Worm (Caenorhabditis elegans) whole organism, L3 larva: ENCODE data around the gene pals-16.

Experiments
- R02D3.7 ChIP-seq: fragments of 150-350 bp; optimal IDR thresholded peaks from 2 replicates; lab custom pipeline; 2014; ENCODE audit warnings: missing biosample characterization, missing genetic modification characterization
- ZK546.5 ChIP-seq: sonication (generic microtip); optimal IDR thresholded peaks from 2 replicates; lab custom pipeline; 2017; ENCODE audit warnings: missing biosample characterization, missing genetic modification characterization
- aly-2 ChIP-seq: fragments of 150-350 bp; optimal IDR thresholded peaks from 2 replicates; lab custom pipeline; 2014; ENCODE audit warnings: missing biosample characterization, missing genetic modification characterization
- ama-1 ChIP-seq: fragments of 150-350 bp; optimal IDR thresholded peaks from 2 replicates; lab custom pipeline; 2018
- ceh-16 ChIP-seq: sonication (generic microtip); optimal IDR thresholded peaks from 2 replicates; lab custom pipeline; 2017; ENCODE audit warnings: missing biosample characterization, missing genetic modification characterization
- ceh-28 ChIP-seq: fragments of 150-350 bp; optimal IDR thresholded peaks from 2 replicates; lab custom pipeline; 2014; ENCODE audit warnings: missing biosample characterization, missing genetic modification reagents, missing genetic modification characterization
- ceh-82 ChIP-seq: fragments of 150-350 bp; optimal IDR thresholded peaks from 2 replicates; lab custom pipeline; 2014; ENCODE audit warnings: missing biosample characterization, missing genetic modification characterization
- ceh-9 ChIP-seq: sonication (generic microtip); optimal IDR thresholded peaks from 2 replicates; lab custom pipeline; 2018; ENCODE audit warnings: missing biosample characterization, missing genetic modification characterization
- egl-27 ChIP-seq: sonication (generic microtip); optimal IDR thresholded peaks from 4 replicates; lab custom pipeline; 2017; ENCODE audit warnings: missing biosample characterization, missing genetic modification reagents, missing genetic modification characterization
- elt-1 ChIP-seq: fragments of 150-350 bp; optimal IDR thresholded peaks from 2 replicates; lab custom pipeline; 2014; ENCODE audit warnings: missing biosample characterization, missing genetic modification characterization
- elt-2 ChIP-seq: sonication (generic microtip); optimal IDR thresholded peaks from 2 replicates; lab custom pipeline; 2016; ENCODE audit warnings: missing genetic modification reagents, mild to moderate bottlenecking, missing genetic modification characterization, missing compliant biosample characterization
- elt-3 ChIP-seq, 3 experiments: fragments of 150-350 bp in 1 of 3; sonication (generic microtip) in 2 of 3; optimal IDR thresholded peaks; 2 replicates in 2 of 3; 4 replicates in 1 of 3; lab custom pipeline; 2014 to 2017; ENCODE audit warnings: missing biosample characterization in 3 of 3, missing genetic modification characterization in 3 of 3
- eor-1 ChIP-seq, 2 experiments: fragments of 150-350 bp; optimal IDR thresholded peaks; 2 replicates each; lab custom pipeline; 2014 to 2018; ENCODE audit warnings: missing biosample characterization in 2 of 2, missing genetic modification characterization in 2 of 2
- fos-1 ChIP-seq: fragments of 150-350 bp; optimal IDR thresholded peaks from 2 replicates; lab custom pipeline; 2014; ENCODE audit warnings: missing biosample characterization, missing genetic modification characterization
- jun-1 ChIP-seq: fragments of 150-350 bp; optimal IDR thresholded peaks from 2 replicates; lab custom pipeline; 2014; ENCODE audit warnings: missing biosample characterization, missing genetic modification reagents, missing genetic modification characterization
- lin-15B ChIP-seq: fragments of 150-350 bp; optimal IDR thresholded peaks from 2 replicates; lab custom pipeline; 2014; ENCODE audit warnings: missing biosample characterization, missing genetic modification characterization
- lin-39 ChIP-seq: fragments of 150-350 bp; optimal IDR thresholded peaks from 2 replicates; lab custom pipeline; 2018; ENCODE audit warnings: missing biosample characterization, missing genetic modification reagents, missing genetic modification characterization
- mdl-1 ChIP-seq: fragments of 150-350 bp; optimal IDR thresholded peaks from 2 replicates; lab custom pipeline; 2014; ENCODE audit warnings: missing biosample characterization, missing genetic modification characterization
- mml-1 ChIP-seq: fragments of 150-350 bp; sonication (generic microtip); optimal IDR thresholded peaks from 3 replicates; lab custom pipeline; 2014; ENCODE audit warnings: missing biosample characterization, missing genetic modification characterization
- nfya-1 ChIP-seq: sonication (generic microtip); optimal IDR thresholded peaks from 2 replicates; lab custom pipeline; 2017; ENCODE audit warnings: missing genetic modification characterization, mild to moderate bottlenecking, missing compliant biosample characterization, antibody characterized with exemption, moderate library complexity; ENCODE audit not compliant: insufficient read depth
- nhr-11 ChIP-seq: fragments of 150-350 bp; optimal IDR thresholded peaks from 2 replicates; lab custom pipeline; 2014; ENCODE audit warnings: missing biosample characterization, missing genetic modification characterization
- nhr-12 ChIP-seq: fragments of 150-350 bp; optimal IDR thresholded peaks from 2 replicates; lab custom pipeline; 2014; ENCODE audit warnings: missing biosample characterization, missing genetic modification characterization
- nhr-23 ChIP-seq: fragments of 150-350 bp; optimal IDR thresholded peaks from 2 replicates; lab custom pipeline; 2014; ENCODE audit warnings: missing biosample characterization, missing genetic modification reagents, missing genetic modification characterization
- nhr-237 ChIP-seq: fragments of 150-350 bp; optimal IDR thresholded peaks from 2 replicates; lab custom pipeline; 2014; ENCODE audit warnings: missing biosample characterization, missing genetic modification characterization
- nhr-28 ChIP-seq: fragments of 150-350 bp; optimal IDR thresholded peaks from 2 replicates; lab custom pipeline; 2014; ENCODE audit warnings: missing biosample characterization, missing genetic modification characterization
- nhr-43 ChIP-seq: sonication (generic microtip); optimal IDR thresholded peaks from 2 replicates; lab custom pipeline; 2016; ENCODE audit warnings: mild to moderate bottlenecking, missing genetic modification characterization, missing compliant biosample characterization; ENCODE audit not compliant: poor library complexity, severe bottlenecking
- nhr-67 ChIP-seq: fragments of 150-350 bp; optimal IDR thresholded peaks from 2 replicates; lab custom pipeline; 2014; ENCODE audit warnings: missing biosample characterization, missing genetic modification characterization
- nhr-76 ChIP-seq: fragments of 150-350 bp; sonication (generic microtip); optimal IDR thresholded peaks from 5 replicates; lab custom pipeline; 2014; ENCODE audit warnings: missing biosample characterization, missing genetic modification characterization
- nhr-77 ChIP-seq: fragments of 150-350 bp; optimal IDR thresholded peaks from 2 replicates; lab custom pipeline; 2014; ENCODE audit warnings: missing biosample characterization, missing genetic modification characterization
- pha-4 ChIP-seq: fragments of 150-350 bp; optimal IDR thresholded peaks from 2 replicates; lab custom pipeline; 2014; ENCODE audit warnings: missing biosample characterization, missing genetic modification reagents, missing genetic modification characterization
- pqm-1 ChIP-seq: fragments of 150-350 bp; optimal IDR thresholded peaks from 2 replicates; lab custom pipeline; 2017; ENCODE audit warnings: missing biosample characterization, missing genetic modification characterization, inconsistent platforms
- sea-2 ChIP-seq: fragments of 150-350 bp; sonication (generic microtip); optimal IDR thresholded peaks from 4 replicates; lab custom pipeline; 2014; ENCODE audit warnings: missing biosample characterization, missing genetic modification reagents, missing genetic modification characterization
- skn-1 ChIP-seq: fragments of 150-350 bp; optimal IDR thresholded peaks from 2 replicates; lab custom pipeline; 2014; ENCODE audit warnings: missing biosample characterization, missing genetic modification characterization
- snpc-4 ChIP-seq: fragments of 150-350 bp; optimal IDR thresholded peaks from 2 replicates; lab custom pipeline; 2014; ENCODE audit warnings: missing biosample characterization, missing genetic modification characterization
- unc-39 ChIP-seq: sonication (generic microtip); optimal IDR thresholded peaks from 4 replicates; lab custom pipeline; 2017; ENCODE audit warnings: missing biosample characterization, missing genetic modification characterization
- ztf-4 ChIP-seq: fragments of 150-350 bp; optimal IDR thresholded peaks from 2 replicates; lab custom pipeline; 2014; ENCODE audit warnings: missing biosample characterization, missing genetic modification characterization

Gene pals-16

ce11 chrIII:1391752-1392151 lies 8.0 kb upstream of the pals-16 start, which contains the start of gene pals-17:
Gene pals-17 (minus strand): TSS chrIII:1391852.
- no peak for TF ChIP-seq nhr-11
- TF ChIP-seq ztf-4 (tag; lab: Kevin White, UChicago), result no peak
- TF ChIP-seq elt-2 (tag; lab: Kevin White, UChicago), result no peak
- no peak for TF ChIP-seq elt-3 (tag; optimal IDR thresholded peaks at IDR 0.05; lab: Kevin White, UChicago)
- no peak for TF ChIP-seq aly-2
- no peak for TF ChIP-seq nhr-12 (tag; lab: Kevin White, UChicago)
- no peak for TF ChIP-seq mdl-1 (tag; lab: Kevin White, UChicago)
- no peak for TF ChIP-seq pha-4 (tag; lab: Kevin White, UChicago)
- TF ChIP-seq nhr-237 (tag; lab: Kevin White, UChicago), result no peak
- TF ChIP-seq nhr-77 (tag; lab: Kevin White, UChicago), result no peak
- no peak for TF ChIP-seq ZK546.5
- TF ChIP-seq sea-2 (GFP tag; lab: Kevin White, UChicago), result no peak
- no peak for TF ChIP-seq nhr-67
- TF ChIP-seq lin-39, result no peak
- TF ChIP-seq lin-15B, result no peak
- TF ChIP-seq ceh-16 (tag; lab: Kevin White, UChicago), result no peak
- TF ChIP-seq fos-1 (tag; lab: Kevin White, UChicago), result no peak
- TF ChIP-seq ama-1, result no peak
- TF ChIP-seq, all 47 proteins: peak for 0

ce11 chrIII:1392763-1393162 lies 7.0 kb upstream of the pals-16 start:
- peak; percentile 85 for TF ChIP-seq pqm-1 (tag; lab: Kevin White, UChicago)
- no peak for TF ChIP-seq nhr-76
- no peak for TF ChIP-seq unc-39
- TF ChIP-seq pha-4 (tag; lab: Kevin White, UChicago), result peak; percentile 29
- TF ChIP-seq nfya-1 (tag; lab: Kevin White, UChicago), result peak; percentile 10
- TF ChIP-seq elt-1 (tag; lab: Kevin White, UChicago), result no peak
- TF ChIP-seq lin-39, result no peak
- no peak for TF ChIP-seq snpc-4 (tag; lab: Kevin White, UChicago)
- no peak for TF ChIP-seq eor-1 (tag; optimal IDR thresholded peaks at IDR 0.05; lab: Kevin White, UChicago)
- TF ChIP-seq ceh-9 (tag; lab: Kevin White, UChicago), result no peak
- TF ChIP-seq elt-2 (tag; lab: Kevin White, UChicago), result peak; percentile 98
- peak; percentile 88 for TF ChIP-seq jun-1 (tag; lab: Kevin White, UChicago)

ce11 chrIII:1395355-1395754 lies 4.4 kb upstream of the pals-16 start:
- TF ChIP-seq elt-2 (tag; lab: Kevin White, UChicago), result peak; percentile 68
- TF ChIP-seq skn-1, result no peak
- peak; percentile 30 for TF ChIP-seq pqm-1 (tag; lab: Kevin White, UChicago)
- peak; percentile 17 for TF ChIP-seq pha-4 (tag; lab: Kevin White, UChicago)

ce11 chrIII:1398183-1398582 lies 1.6 kb upstream of the pals-16 start:
- TF ChIP-seq nhr-43 (tag; lab: Kevin White, UChicago), result no peak
- TF ChIP-seq pqm-1 (tag; lab: Kevin White, UChicago), result peak; percentile 84
- TF ChIP-seq elt-2 (tag; lab: Kevin White, UChicago), result peak; percentile 83
- TF ChIP-seq pha-4 (tag; lab: Kevin White, UChicago), result peak; percentile 8
- TF ChIP-seq elt-3 (tag; optimal IDR thresholded peaks at IDR 0.05; lab: Kevin White, UChicago), result no peak
- TF ChIP-seq, all 47 proteins: peak for 3

- peak; percentile 67 for TF ChIP-seq pqm-1 (tag; lab: Kevin White, UChicago)
- TF ChIP-seq nhr-28 (tag; lab: Kevin White, UChicago), result no peak
- no peak for TF ChIP-seq skn-1
- TF ChIP-seq mml-1 (tag; lab: Kevin White, UChicago), result no peak
- no peak for TF ChIP-seq nhr-23
- TF ChIP-seq egl-27, result no peak
- peak; percentile 30 for TF ChIP-seq pha-4 (tag; lab: Kevin White, UChicago)
- TF ChIP-seq aly-2, result no peak
- no peak for TF ChIP-seq snpc-4 (tag; lab: Kevin White, UChicago)
- TF ChIP-seq nhr-11, result no peak
- no peak for TF ChIP-seq nhr-12 (tag; lab: Kevin White, UChicago)
- TF ChIP-seq ZK546.5, result no peak
- TF ChIP-seq jun-1 (tag; lab: Kevin White, UChicago), result no peak
- no peak for TF ChIP-seq mdl-1 (tag; lab: Kevin White, UChicago)
- TF ChIP-seq R02D3.7, result no peak
- TF ChIP-seq nhr-77 (tag; lab: Kevin White, UChicago), result no peak
- TF ChIP-seq unc-39, result no peak
- peak; percentile 82 for TF ChIP-seq elt-2 (tag; lab: Kevin White, UChicago)
- no peak for TF ChIP-seq ceh-82 (tag; lab: Kevin White, UChicago)
- TF ChIP-seq ceh-16 (tag; lab: Kevin White, UChicago), result no peak
- no peak for TF ChIP-seq ceh-28
- TF ChIP-seq sea-2 (GFP tag; lab: Kevin White, UChicago), result no peak
- TF ChIP-seq elt-3 (tag; optimal IDR thresholded peaks at IDR 0.05; lab: Kevin White, UChicago), result no peak
- TF ChIP-seq lin-39, result no peak
- TF ChIP-seq eor-1 (tag; optimal IDR thresholded peaks at IDR 0.05; lab: Kevin White, UChicago), result no peak
- no peak for TF ChIP-seq nhr-237 (tag; lab: Kevin White, UChicago)
These were observed 1.8 kb downstream of the pals-16 start, which contains the start of gene pals-19 for ce11 chrIII:1401497-1401990. Gene pals-19 (plus strand): TSS chrIII:1401940.
